Fruit fly (Drosophila melanogaster): ENCODE results near the gene nht.
A peak's percentile ranks its signal among the peaks of the same experiment; 100 is the strongest.

Gene nht

DNA sequence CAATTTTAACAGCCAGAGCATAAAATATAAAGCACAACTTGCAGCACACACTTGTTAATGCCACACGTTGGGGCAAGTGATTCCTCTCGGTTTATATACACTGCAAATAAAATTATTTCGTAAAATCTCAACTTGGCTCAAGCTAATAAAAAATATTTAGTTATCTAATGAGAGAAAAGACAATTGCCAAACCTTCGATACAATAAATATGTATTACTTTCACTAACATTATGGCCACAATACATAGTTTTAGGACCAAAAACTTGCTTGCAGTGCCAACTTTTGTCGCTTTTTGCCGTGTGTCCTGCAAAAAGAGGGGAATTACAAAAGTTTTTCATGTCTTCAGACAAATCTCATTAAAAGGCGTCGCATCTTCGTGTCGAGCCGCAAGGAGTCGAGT lies 10.7 kb upstream of the nht start (continued):
- TF ChIP-seq CG15336 (GFP tag; IDR thresholded peaks at IDR 0.05), result no peak
- no peak for TF ChIP-seq fd59A (GFP tag; optimal IDR thresholded peaks at IDR 0.05)
- peak; percentile 9 for TF ChIP-seq OdsH (GFP tag; optimal IDR thresholded peaks at IDR 0.05)
- TF ChIP-seq Eip93F (GFP tag; optimal IDR thresholded peaks at IDR 0.05), result no peak
- peak; percentile 24 for TF ChIP-seq CG8632 (GFP tag; optimal IDR thresholded peaks at IDR 0.05)
- peak; percentile 43; the same call in 2 of the 3 replicates for TF ChIP-seq CG6163 (GFP tag; IDR thresholded peaks at IDR 0.05)
- TF ChIP-seq CG7368 (GFP tag; optimal IDR thresholded peaks at IDR 0.05), result no peak

- TF ChIP-seq CG3919 (GFP tag; optimal IDR thresholded peaks at IDR 0.05) (peak; percentile 25), CG15336 (GFP tag; IDR thresholded peaks at IDR 0.05) (peak; percentile 74), Ets21C (GFP tag; optimal IDR thresholded peaks at IDR 0.05) (peak; percentile 29), Eip78C (GFP tag) (peak; percentile 85), Sox102F (GFP tag; optimal IDR thresholded peaks at IDR 0.05) (peak; percentile 40), CG6163 (GFP tag; IDR thresholded peaks at IDR 0.05) (0 out of 3 replicates have a peak, but pooled peaks have one; percentile 38), CG11902 (GFP tag; optimal IDR thresholded peaks at IDR 0.05) (no peak), fd59A (GFP tag; optimal IDR thresholded peaks at IDR 0.05) (no peak), achi (GFP tag; optimal IDR thresholded peaks at IDR 0.05) (peak; percentile 29), OdsH (GFP tag; optimal IDR thresholded peaks at IDR 0.05) (peak; percentile 7), CG32006 (GFP tag; optimal IDR thresholded peaks at IDR 0.05) (peak; percentile 63), acj6 (GFP tag; optimal IDR thresholded peaks at IDR 0.05) (peak; percentile 16), eg (GFP tag; IDR thresholded peaks at IDR 0.05) (peak; percentile 66), topi (GFP tag; optimal IDR thresholded peaks at IDR 0.05) (peak; percentile 60), CG6808 (GFP tag; optimal IDR thresholded peaks at IDR 0.05) (no peak), CG34406 (GFP tag; optimal IDR thresholded peaks at IDR 0.05) (peak; percentile 3), CG7368 (GFP tag; optimal IDR thresholded peaks at IDR 0.05) (no peak), Met (GFP tag; optimal IDR thresholded peaks at IDR 0.05) (peak; percentile 37), CG3032 (tag; optimal IDR thresholded peaks at IDR 0.05) (no peak), Hr38 (GFP tag; optimal IDR thresholded peaks at IDR 0.05) (no peak), cyc (GFP tag; optimal IDR thresholded peaks at IDR 0.05) (peak; percentile 46), Hr39 (GFP tag; optimal IDR thresholded peaks at IDR 0.05) (peak; percentile 46), CG6792 (GFP tag; optimal IDR thresholded peaks at IDR 0.05) (peak; percentile 3), CG8119 (GFP tag; IDR thresholded peaks at IDR 0.05) (peak; percentile 71), esn (GFP tag; optimal IDR thresholded peaks at IDR 0.05) (peak; percentile 66), CG31627 (GFP tag; optimal IDR thresholded peaks at IDR 0.05) (peak; percentile 64), Smox (GFP tag; optimal IDR thresholded peaks at IDR 0.05) (peak; percentile 16), lz (GFP tag; optimal IDR thresholded peaks at IDR 0.05) (peak; percentile 23), CG4318 (GFP tag; optimal IDR thresholded peaks at IDR 0.05) (peak; percentile 40), Hr4 (GFP tag; optimal IDR thresholded peaks at IDR 0.05) (peak; percentile 56), svp (GFP tag) (peak; percentile 80), vri (GFP tag; optimal IDR thresholded peaks at IDR 0.05) (no peak), Sox14 (GFP tag; optimal IDR thresholded peaks at IDR 0.05) (peak; percentile 3), CG11762 (GFP tag; optimal IDR thresholded peaks at IDR 0.05; ENCODE audit: insufficient read depth) (no peak), CG6276 (GFP tag; optimal IDR thresholded peaks at IDR 0.05) (peak; percentile 22), net (GFP tag; optimal IDR thresholded peaks at IDR 0.05) (no peak)
These were observed 9.3 kb upstream of the nht start for dm6 chr2L:15327993-15328392.

DNA sequence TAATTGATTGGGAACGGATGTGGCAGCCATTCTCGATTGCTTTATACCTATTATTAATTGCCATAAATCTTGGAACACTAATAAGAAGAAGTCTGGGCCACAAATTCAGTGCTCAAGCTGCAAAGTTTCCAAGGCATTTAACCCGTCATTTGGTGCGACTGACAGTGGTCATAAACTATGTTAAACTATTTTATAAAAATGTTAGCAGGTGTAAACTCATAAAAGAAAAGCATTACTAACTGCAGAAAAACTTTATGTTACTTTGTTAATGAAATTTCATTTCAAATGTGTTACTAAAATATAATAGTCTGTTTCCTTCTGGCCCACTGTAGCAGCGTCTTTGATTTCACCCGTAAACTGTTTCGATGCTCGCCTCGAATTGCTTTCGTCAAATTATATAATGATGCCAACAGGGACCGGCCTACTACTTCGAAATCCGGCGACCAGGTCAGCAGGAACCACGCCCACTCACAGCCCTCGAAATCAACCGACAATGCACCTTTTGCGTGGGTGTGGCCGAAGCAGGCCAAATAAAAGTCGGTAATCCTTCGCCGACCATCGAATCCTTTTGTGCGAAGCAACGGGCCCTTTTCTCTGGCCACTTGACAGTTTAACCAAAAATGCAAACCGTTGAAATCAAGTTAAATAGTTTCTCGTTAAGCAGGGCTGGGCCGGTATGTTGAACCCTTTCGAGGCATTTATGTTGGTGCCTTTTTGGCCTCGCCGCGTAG lies 7.0 kb upstream of the nht start:
- TF ChIP-seq Hr39 (GFP tag; optimal IDR thresholded peaks at IDR 0.05), result peak; percentile 6
- no peak for TF ChIP-seq CG3032 (tag; optimal IDR thresholded peaks at IDR 0.05)
- no peak for TF ChIP-seq Ets21C (GFP tag; optimal IDR thresholded peaks at IDR 0.05)
- TF ChIP-seq spab (GFP tag; optimal IDR thresholded peaks at IDR 0.05), result no peak
- TF ChIP-seq Ets96B (tag; optimal IDR thresholded peaks at IDR 0.05), result no peak
- no peak for TF ChIP-seq topi (GFP tag; optimal IDR thresholded peaks at IDR 0.05)
- no peak for TF ChIP-seq fkh (GFP tag; optimal IDR thresholded peaks at IDR 0.05)
- TF ChIP-seq salr (GFP tag; optimal IDR thresholded peaks at IDR 0.05), result no peak
- TF ChIP-seq CG10669 (GFP tag; optimal IDR thresholded peaks at IDR 0.05), result no peak
- TF ChIP-seq CG1621 (tag; optimal IDR thresholded peaks at IDR 0.05), result no peak
- no peak for TF ChIP-seq CG11294 (GFP tag; IDR thresholded peaks at IDR 0.05)
- peak; percentile 56 for TF ChIP-seq svp (GFP tag)
- no peak for TF ChIP-seq cyc (GFP tag; optimal IDR thresholded peaks at IDR 0.05)
- TF ChIP-seq CG6163 (GFP tag; IDR thresholded peaks at IDR 0.05), result no peak
- no peak for TF ChIP-seq CG8632 (GFP tag; optimal IDR thresholded peaks at IDR 0.05)
- TF ChIP-seq CG7368 (GFP tag; optimal IDR thresholded peaks at IDR 0.05), result no peak
- no peak for TF ChIP-seq CG6276 (GFP tag; optimal IDR thresholded peaks at IDR 0.05)
- TF ChIP-seq CG15336 (GFP tag; IDR thresholded peaks at IDR 0.05), result no peak
- no peak for TF ChIP-seq dac (GFP tag; optimal IDR thresholded peaks at IDR 0.05)
- TF ChIP-seq acj6 (GFP tag; optimal IDR thresholded peaks at IDR 0.05), result no peak
- TF ChIP-seq CG6808 (GFP tag; optimal IDR thresholded peaks at IDR 0.05), result no peak
- no peak for TF ChIP-seq CG34406 (GFP tag; optimal IDR thresholded peaks at IDR 0.05)
- TF ChIP-seq fd85E (GFP tag; optimal IDR thresholded peaks at IDR 0.05), result no peak
